Worm (Caenorhabditis elegans) whole organism, late embryonic: ENCODE results near the gene bus-12.

Experiments
- C08G9.2 ChIP-seq: sonication (generic microtip); optimal IDR thresholded peaks from 2 replicates; lab custom pipeline; 2016; ENCODE audit warnings: mild to moderate bottlenecking, missing genetic modification characterization, moderate library complexity, missing compliant biosample characterization
- C38D4.7 ChIP-seq: fragments of 200-800 bp; sonication (Bioruptor generic); optimal IDR thresholded peaks from 2 replicates; lab custom pipeline; 2018; ENCODE audit warnings: mild to moderate bottlenecking, missing genetic modification characterization, moderate library complexity, missing compliant biosample characterization
- K02D7.2 ChIP-seq: sonication (generic microtip); optimal IDR thresholded peaks from 2 replicates; lab custom pipeline; 2017; ENCODE audit warnings: mild to moderate bottlenecking, missing genetic modification characterization, missing compliant biosample characterization
- K09A11.1 ChIP-seq: sonication (generic microtip); optimal IDR thresholded peaks from 2 replicates; lab custom pipeline; 2017; ENCODE audit warnings: antibody characterized with exemption, mild to moderate bottlenecking, missing genetic modification characterization, missing compliant biosample characterization; ENCODE audit not compliant: insufficient read depth
- T23F11.4 ChIP-seq: fragments of 200-800 bp; sonication (Bioruptor generic); optimal IDR thresholded peaks from 2 replicates; lab custom pipeline; 2018; ENCODE audit warnings: mild to moderate bottlenecking, missing genetic modification characterization, missing compliant biosample characterization
- Y22D7AL.16 ChIP-seq: sonication (generic microtip); optimal IDR thresholded peaks from 2 replicates; lab custom pipeline; 2016; ENCODE audit warnings: missing genetic modification characterization, missing compliant biosample characterization
- ahr-1 ChIP-seq: sonication (generic microtip); optimal IDR thresholded peaks from 2 replicates; lab custom pipeline; 2016; ENCODE audit warnings: missing genetic modification characterization, missing compliant biosample characterization
- ama-1 ChIP-seq: fragments of 150-350 bp; optimal IDR thresholded peaks from 2 replicates; lab custom pipeline; 2014
- ceh-18 ChIP-seq: sonication (generic microtip); optimal IDR thresholded peaks from 2 replicates; lab custom pipeline; 2016; ENCODE audit warnings: missing genetic modification characterization, missing compliant biosample characterization
- ceh-19 ChIP-seq: fragments of 200-800 bp; sonication (Bioruptor generic); optimal IDR thresholded peaks from 2 replicates; lab custom pipeline; 2018; ENCODE audit warnings: mild to moderate bottlenecking, missing genetic modification characterization, missing compliant biosample characterization
- ceh-22 ChIP-seq: sonication (generic microtip); optimal IDR thresholded peaks from 2 replicates; lab custom pipeline; 2017; ENCODE audit warnings: missing biosample characterization, missing genetic modification characterization
- ceh-24 ChIP-seq: sonication (generic microtip); optimal IDR thresholded peaks from 2 replicates; lab custom pipeline; 2016; ENCODE audit warnings: mild to moderate bottlenecking, missing genetic modification characterization, missing compliant biosample characterization
- ceh-30 ChIP-seq: fragments of 150-350 bp; optimal IDR thresholded peaks from 2 replicates; lab custom pipeline; 2014; ENCODE audit warnings: missing biosample characterization, missing genetic modification characterization
- ceh-31 ChIP-seq: sonication (generic microtip); optimal IDR thresholded peaks from 2 replicates; lab custom pipeline; 2016; ENCODE audit warnings: missing genetic modification characterization, missing compliant biosample characterization
- ceh-34 ChIP-seq: sonication (generic microtip); optimal IDR thresholded peaks from 2 replicates; lab custom pipeline; 2016; ENCODE audit warnings: mild to moderate bottlenecking, missing genetic modification characterization, missing compliant biosample characterization
- ceh-45 ChIP-seq: fragments of 200-800 bp; sonication (Bioruptor generic); IDR thresholded peaks from 2 replicates; pipeline ENCODE4 v1.3.6; 2022; ENCODE audit warnings: missing genetic modification reagents, missing genetic modification characterization, missing compliant biosample characterization
- ceh-9 ChIP-seq: sonication (generic microtip); optimal IDR thresholded peaks from 2 replicates; lab custom pipeline; 2016; ENCODE audit warnings: mild to moderate bottlenecking, missing genetic modification characterization, inconsistent platforms, missing compliant biosample characterization
- che-1 ChIP-seq: sonication (generic microtip); optimal IDR thresholded peaks from 2 replicates; lab custom pipeline; 2016; ENCODE audit warnings: mild to moderate bottlenecking, missing genetic modification characterization, missing compliant biosample characterization
- dve-1 ChIP-seq: sonication (generic microtip); optimal IDR thresholded peaks from 2 replicates; lab custom pipeline; 2017; ENCODE audit warnings: antibody characterized with exemption, mild to moderate bottlenecking, missing genetic modification characterization, missing compliant biosample characterization
- elt-2 ChIP-seq: sonication (generic microtip); optimal IDR thresholded peaks from 2 replicates; lab custom pipeline; 2016; ENCODE audit warnings: missing genetic modification reagents, missing genetic modification characterization, missing compliant biosample characterization
- elt-4 ChIP-seq: sonication (generic microtip); optimal IDR thresholded peaks from 2 replicates; lab custom pipeline; 2016; ENCODE audit warnings: missing genetic modification characterization, missing compliant biosample characterization
- gmeb-2 ChIP-seq: sonication (generic microtip); optimal IDR thresholded peaks from 2 replicates; lab custom pipeline; 2016; ENCODE audit warnings: missing genetic modification characterization, inconsistent platforms, missing compliant biosample characterization
- hlh-15 ChIP-seq: sonication (generic microtip); optimal IDR thresholded peaks from 2 replicates; lab custom pipeline; 2016; ENCODE audit warnings: missing genetic modification characterization, missing compliant biosample characterization
- hlh-30 ChIP-seq: sonication (generic microtip); optimal IDR thresholded peaks from 2 replicates; lab custom pipeline; 2017; ENCODE audit warnings: antibody characterized with exemption, missing genetic modification characterization, missing compliant biosample characterization; ENCODE audit not compliant: insufficient read depth
- hlh-6 ChIP-seq: sonication (generic microtip); optimal IDR thresholded peaks from 2 replicates; lab custom pipeline; 2016; ENCODE audit warnings: missing genotype, missing genetic modification characterization, missing compliant biosample characterization
- hlh-8 ChIP-seq: sonication (generic microtip); optimal IDR thresholded peaks from 2 replicates; lab custom pipeline; 2016; ENCODE audit warnings: missing genotype, missing genetic modification characterization, missing compliant biosample characterization
- lim-6 ChIP-seq: sonication (generic microtip); optimal IDR thresholded peaks from 2 replicates; lab custom pipeline; 2016; ENCODE audit warnings: missing genetic modification characterization, missing compliant biosample characterization
- madf-2 ChIP-seq: sonication (generic microtip); optimal IDR thresholded peaks from 2 replicates; lab custom pipeline; 2017; ENCODE audit warnings: missing genetic modification characterization, missing compliant biosample characterization
- mec-3 ChIP-seq: sonication (generic microtip); optimal IDR thresholded peaks from 2 replicates; lab custom pipeline; 2016; ENCODE audit warnings: borderline replicate concordance, missing genetic modification characterization, missing compliant biosample characterization
- nhr-11 ChIP-seq: fragments of 150-350 bp; optimal IDR thresholded peaks from 2 replicates; lab custom pipeline; 2014; ENCODE audit warnings: missing biosample characterization, missing genetic modification characterization
- odd-2 ChIP-seq: sonication (generic microtip); optimal IDR thresholded peaks from 2 replicates; lab custom pipeline; 2017; ENCODE audit warnings: antibody characterized with exemption, mild to moderate bottlenecking, missing genetic modification characterization, missing compliant biosample characterization
- pat-9 ChIP-seq: fragments of 200-800 bp; sonication (Bioruptor generic); optimal IDR thresholded peaks from 2 replicates; lab custom pipeline; 2018; ENCODE audit warnings: mild to moderate bottlenecking, missing genetic modification characterization, moderate library complexity, missing compliant biosample characterization
- pax-1 ChIP-seq: fragments of 150-350 bp; optimal IDR thresholded peaks from 2 replicates; lab custom pipeline; 2014; ENCODE audit warnings: missing biosample characterization, missing genetic modification characterization
- pha-2 ChIP-seq: sonication (generic microtip); optimal IDR thresholded peaks from 2 replicates; lab custom pipeline; 2017; ENCODE audit warnings: mild to moderate bottlenecking, missing genetic modification characterization, missing compliant biosample characterization
- pqm-1 ChIP-seq: sonication (generic microtip); optimal IDR thresholded peaks from 2 replicates; lab custom pipeline; 2016; ENCODE audit warnings: missing genetic modification characterization, missing compliant biosample characterization
- pros-1 ChIP-seq: fragments of 150-350 bp; optimal IDR thresholded peaks from 2 replicates; lab custom pipeline; 2014; ENCODE audit warnings: missing biosample characterization, missing genetic modification reagents, missing genetic modification characterization
- ref-2 ChIP-seq: sonication (generic microtip); optimal IDR thresholded peaks from 2 replicates; lab custom pipeline; 2016; ENCODE audit warnings: missing genetic modification characterization, missing compliant biosample characterization
- rnt-1 ChIP-seq: sonication (generic microtip); optimal IDR thresholded peaks from 2 replicates; lab custom pipeline; 2016; ENCODE audit warnings: missing genetic modification characterization, missing compliant biosample characterization
- sox-4 ChIP-seq: sonication (generic microtip); optimal IDR thresholded peaks from 2 replicates; lab custom pipeline; 2017; ENCODE audit warnings: mild to moderate bottlenecking, missing genetic modification characterization, inconsistent platforms, missing compliant biosample characterization
- syd-9 ChIP-seq: sonication (generic microtip); optimal IDR thresholded peaks from 2 replicates; lab custom pipeline; 2016; ENCODE audit warnings: mild to moderate bottlenecking, missing genetic modification characterization, moderate library complexity, missing compliant biosample characterization
- tbx-7 ChIP-seq: sonication (generic microtip); optimal IDR thresholded peaks from 2 replicates; lab custom pipeline; 2016; ENCODE audit warnings: missing genotype, missing genetic modification characterization, missing compliant biosample characterization
- unc-3 ChIP-seq, 2 experiments: fragments of 200-800 bp in 1 of 2; sonication (Bioruptor generic) in 1 of 2; sonication (generic microtip) in 1 of 2; conservative IDR thresholded peaks in 1 of 2; optimal IDR thresholded peaks in 1 of 2; 2 replicates each; pipeline versions ENCODE4 v1.3.6 to Lab custom; 2016 to 2022; ENCODE audit warnings: missing compliant biosample characterization in 2 of 2, missing genetic modification characterization in 2 of 2, missing genetic modification reagents in 1 of 2
- zip-5 ChIP-seq: sonication (generic microtip); optimal IDR thresholded peaks from 2 replicates; lab custom pipeline; 2016; ENCODE audit warnings: missing genetic modification characterization, missing compliant biosample characterization
- ztf-16 ChIP-seq: sonication (generic microtip); optimal IDR thresholded peaks from 2 replicates; lab custom pipeline; 2017; ENCODE audit warnings: missing genetic modification characterization, missing compliant biosample characterization

bus-12 gene

DNA sequence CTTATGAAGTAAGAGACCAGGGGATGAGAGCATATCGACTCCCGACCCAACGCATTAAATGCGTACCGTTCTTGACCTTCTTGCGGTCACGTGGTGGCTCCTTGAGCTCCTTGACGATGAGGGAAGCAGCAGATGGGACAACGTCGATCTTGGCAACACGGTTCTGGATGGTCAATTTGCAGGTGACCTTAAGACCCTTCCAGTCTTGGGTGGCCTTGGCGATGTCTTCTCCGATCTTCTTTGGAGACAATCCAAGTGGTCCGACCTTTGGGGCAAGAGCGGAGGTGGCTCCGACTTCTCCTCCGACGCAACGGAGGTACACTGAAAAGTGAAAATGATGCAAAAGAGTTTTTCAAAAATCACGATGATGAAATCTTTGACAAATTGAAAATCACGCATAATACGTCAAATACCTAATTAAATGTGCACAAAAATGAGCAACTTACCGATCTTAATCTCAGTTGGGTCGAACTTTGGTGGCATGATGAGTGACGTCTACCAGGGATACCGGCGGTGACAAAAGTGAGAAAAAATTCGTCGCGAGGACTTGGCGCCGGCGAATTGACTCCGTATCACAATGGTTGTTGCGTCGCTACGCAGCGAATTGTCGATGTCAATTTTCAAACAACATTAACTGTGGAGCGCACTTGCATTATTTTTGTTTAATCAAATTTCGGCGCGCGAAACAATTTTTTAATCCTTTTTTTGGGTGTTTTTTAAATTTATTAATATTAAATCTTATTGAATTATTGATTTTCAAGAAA lies 15.7 kb upstream of the bus-12 start, which contains the start of gene rpl-12 (continued):
- TF ChIP-seq ceh-19 (GFP tag; lab: Kevin White, UChicago) (no peak), che-1 (tag; lab: Kevin White, UChicago) (no peak), tbx-7 (no peak), ceh-31 (tag; lab: Kevin White, UChicago) (peak; percentile 92), elt-4 (tag; lab: Kevin White, UChicago) (no peak), ama-1 (lab: Kevin White, UChicago) (no peak), hlh-15 (tag; lab: Kevin White, UChicago) (no peak), ceh-22 (tag; lab: Kevin White, UChicago) (no peak), syd-9 (tag; lab: Kevin White, UChicago) (peak; percentile 23), K02D7.2 (tag; lab: Kevin White, UChicago) (no peak), ceh-18 (tag; lab: Kevin White, UChicago) (peak; percentile 94), ceh-30 (tag; lab: Kevin White, UChicago) (no peak), sox-4 (tag; lab: Kevin White, UChicago) (no peak), ceh-45 (GFP tag; lab: Robert Waterston, UW) (0 out of 2 replicates have a peak, but pooled peaks have one; percentile 50), nhr-11 (tag; lab: Kevin White, UChicago) (no peak), hlh-8 (tag; lab: Kevin White, UChicago) (peak; percentile 16), hlh-6 (tag; lab: Kevin White, UChicago) (no peak), zip-5 (tag; lab: Kevin White, UChicago) (no peak), unc-3 (GFP tag; conservative IDR thresholded peaks at IDR 0.05; lab: Robert Waterston, UW) (no peak), unc-3 (tag; optimal IDR thresholded peaks at IDR 0.05; lab: Kevin White, UChicago) (peak; percentile 70), C38D4.7 (GFP tag; lab: Kevin White, UChicago) (no peak), pqm-1 (tag; lab: Kevin White, UChicago) (peak; percentile 59), rnt-1 (tag; lab: Kevin White, UChicago) (peak; percentile 73), pax-1 (tag; lab: Kevin White, UChicago) (peak; percentile 75), T23F11.4 (peak; percentile 26), gmeb-2 (tag; lab: Kevin White, UChicago) (peak; percentile 9), pha-2 (tag; lab: Kevin White, UChicago) (peak; percentile 62), hlh-30 (peak; percentile 66), pat-9 (peak; percentile 73), mec-3 (tag; lab: Kevin White, UChicago) (no peak), elt-2 (peak; percentile 84), ceh-34 (tag; lab: Kevin White, UChicago) (peak; percentile 98), ceh-24 (tag; lab: Kevin White, UChicago) (no peak), madf-2 (tag; lab: Kevin White, UChicago) (peak; percentile 66), ref-2 (tag; lab: Kevin White, UChicago) (peak; percentile 93), ahr-1 (no peak), ceh-9 (tag; lab: Kevin White, UChicago) (no peak)
- TF ChIP-seq, all 69 proteins: peak for 42

DNA sequence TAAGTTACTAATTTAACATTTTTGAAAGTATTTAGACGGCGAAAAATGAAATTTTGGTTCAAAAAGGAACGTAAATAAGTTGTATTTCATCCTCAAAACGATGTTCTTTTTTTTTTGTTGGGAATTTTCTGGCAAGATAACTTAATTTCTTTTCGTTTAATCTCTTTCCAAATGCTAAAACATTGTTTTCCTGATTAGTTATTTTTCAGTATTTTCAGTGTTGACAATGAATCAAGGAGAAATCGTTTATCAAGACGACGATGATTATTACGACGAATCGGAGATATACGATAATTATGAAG lies 15.2 kb upstream of the bus-12 start, which contains the start of gene lin-54:
lin-54 (plus strand) TSS at position 203 of the 302 bp plus-strand sequence.
- TF ChIP-seq ztf-16 (tag; lab: Kevin White, UChicago) (no peak), pros-1 (no peak), elt-4 (tag; lab: Kevin White, UChicago) (no peak), dve-1 (tag; lab: Kevin White, UChicago) (no peak), ceh-9 (tag; lab: Kevin White, UChicago) (no peak), odd-2 (tag; lab: Kevin White, UChicago) (no peak), C08G9.2 (tag; lab: Kevin White, UChicago) (no peak), Y22D7AL.16 (tag; lab: Kevin White, UChicago) (no peak), ceh-31 (tag; lab: Kevin White, UChicago) (no peak), pat-9 (no peak), K09A11.1 (tag; lab: Kevin White, UChicago) (no peak), unc-3 (GFP tag; conservative IDR thresholded peaks at IDR 0.05; lab: Robert Waterston, UW) (no peak), unc-3 (tag; optimal IDR thresholded peaks at IDR 0.05; lab: Kevin White, UChicago) (no peak), C38D4.7 (GFP tag; lab: Kevin White, UChicago) (no peak), lim-6 (tag; lab: Kevin White, UChicago) (no peak), mec-3 (tag; lab: Kevin White, UChicago) (no peak), ref-2 (tag; lab: Kevin White, UChicago) (no peak)
